Worm (Caenorhabditis elegans) whole organism, L4/young adult: ENCODE measurements around the gene Y43B11AR.1.

ENCODE experiments used
- W03F9.2 ChIP-seq: fragments of 150-350 bp; optimal IDR thresholded peaks from 2 replicates; lab custom pipeline; 2014; ENCODE audit warnings: missing biosample characterization, missing genetic modification characterization
- dao-5 ChIP-seq: sonication (generic microtip); optimal IDR thresholded peaks from 2 replicates; lab custom pipeline; 2016; ENCODE audit warnings: missing genotype, missing genetic modification characterization, moderate library complexity, missing compliant biosample characterization
- him-1 ChIP-seq: sonication (generic microtip); optimal IDR thresholded peaks from 2 replicates; lab custom pipeline; 2016; ENCODE audit warnings: missing genotype, missing genetic modification reagents, missing genetic modification characterization, missing compliant biosample characterization

The Y43B11AR.1 gene

ce11 chrIV:7081214-7081613, at the start of gene Y43B11AR.1:
Gene Y43B11AR.1 (plus strand): TSS chrIV:7081514.
- no peak for TF ChIP-seq dao-5 (tag; lab: Kevin White, UChicago)
- TF ChIP-seq W03F9.2 = no peak
- no peak for TF ChIP-seq him-1 (tag; lab: Kevin White, UChicago)

ce11 chrIV:7032459-7032858, 48.9 kb upstream of the Y43B11AR.1 start, which contains the start of gene C06G3.8:
Gene C06G3.8 (minus strand): TSS chrIV:7032559.
- TF ChIP-seq him-1 (tag; lab: Kevin White, UChicago) (no peak), W03F9.2 (no peak), dao-5 (tag; lab: Kevin White, UChicago) (no peak)

- TF ChIP-seq him-1 (tag; lab: Kevin White, UChicago) (no peak), dao-5 (tag; lab: Kevin White, UChicago) (no peak), W03F9.2 (no peak)
Measured at ce11 chrIV:7035823-7036222, 45.5 kb upstream of the Y43B11AR.1 start, which contains the start of gene C06G3.3. Gene C06G3.3 (plus strand): TSS chrIV:7036123.

- TF ChIP-seq him-1 (tag; lab: Kevin White, UChicago) (no peak), W03F9.2 (no peak), dao-5 (tag; lab: Kevin White, UChicago) (no peak)
Measured at ce11 chrIV:7036790-7037189, 44.5 kb upstream of the Y43B11AR.1 start, which contains the start of gene ufl-1. Gene ufl-1 (minus strand): TSS chrIV:7036859.

ce11 chrIV:7039476-7040261, 41.6 kb upstream of the Y43B11AR.1 start, which contains the start of the genes cogc-2 and klp-18:
Gene cogc-2 (minus strand): TSS chrIV:7039580.
Gene klp-18 (plus strand): TSS chrIV:7040211.
- TF ChIP-seq W03F9.2 (peak; percentile 90), dao-5 (tag; lab: Kevin White, UChicago) (no peak), him-1 (tag; lab: Kevin White, UChicago) (peak; percentile 20)

- TF ChIP-seq dao-5 (tag; lab: Kevin White, UChicago) (no peak), W03F9.2 (no peak), him-1 (tag; lab: Kevin White, UChicago) (no peak)
Measured at ce11 chrIV:7043430-7043829, 37.9 kb upstream of the Y43B11AR.1 start.

ce11 chrIV:7044552-7045139, 36.7 kb upstream of the Y43B11AR.1 start, which contains the start of gene tin-9.1:
Gene tin-9.1 (minus strand): TSS chrIV:7044602.
- TF ChIP-seq W03F9.2 (peak; percentile 82), dao-5 (tag; lab: Kevin White, UChicago) (no peak), him-1 (tag; lab: Kevin White, UChicago) (no peak)

- TF ChIP-seq him-1 (tag; lab: Kevin White, UChicago) (no peak), W03F9.2 (no peak), dao-5 (tag; lab: Kevin White, UChicago) (no peak)
Measured at ce11 chrIV:7045362-7045936, 35.9 kb upstream of the Y43B11AR.1 start.

- TF ChIP-seq W03F9.2 (no peak), him-1 (tag; lab: Kevin White, UChicago) (no peak), dao-5 (tag; lab: Kevin White, UChicago) (no peak)
Measured at ce11 chrIV:7046641-7047361, 34.5 kb upstream of the Y43B11AR.1 start.

ce11 chrIV:7047762-7048178, 33.5 kb upstream of the Y43B11AR.1 start:
- no peak for TF ChIP-seq dao-5 (tag; lab: Kevin White, UChicago)
- TF ChIP-seq W03F9.2 = no peak
- TF ChIP-seq him-1 (tag; lab: Kevin White, UChicago) = no peak

- no peak for TF ChIP-seq W03F9.2
Measured at ce11 chrIV:7048637-7049245, 32.6 kb upstream of the Y43B11AR.1 start.

- TF ChIP-seq dao-5 (tag; lab: Kevin White, UChicago) = no peak
- no peak for TF ChIP-seq W03F9.2
- TF ChIP-seq him-1 (tag; lab: Kevin White, UChicago) = no peak
Measured at ce11 chrIV:7049672-7050206, 31.6 kb upstream of the Y43B11AR.1 start, which contains the start of gene nhr-105. Gene nhr-105 (plus strand): TSS chrIV:7050156.

ce11 chrIV:7051515-7051914, 29.8 kb upstream of the Y43B11AR.1 start:
- TF ChIP-seq him-1 (tag; lab: Kevin White, UChicago) = no peak
- TF ChIP-seq W03F9.2 = no peak
- TF ChIP-seq dao-5 (tag; lab: Kevin White, UChicago) = no peak
